Fruit fly (Drosophila melanogaster): ENCODE measurements around the gene Alh.

Gene Alh

DNA sequence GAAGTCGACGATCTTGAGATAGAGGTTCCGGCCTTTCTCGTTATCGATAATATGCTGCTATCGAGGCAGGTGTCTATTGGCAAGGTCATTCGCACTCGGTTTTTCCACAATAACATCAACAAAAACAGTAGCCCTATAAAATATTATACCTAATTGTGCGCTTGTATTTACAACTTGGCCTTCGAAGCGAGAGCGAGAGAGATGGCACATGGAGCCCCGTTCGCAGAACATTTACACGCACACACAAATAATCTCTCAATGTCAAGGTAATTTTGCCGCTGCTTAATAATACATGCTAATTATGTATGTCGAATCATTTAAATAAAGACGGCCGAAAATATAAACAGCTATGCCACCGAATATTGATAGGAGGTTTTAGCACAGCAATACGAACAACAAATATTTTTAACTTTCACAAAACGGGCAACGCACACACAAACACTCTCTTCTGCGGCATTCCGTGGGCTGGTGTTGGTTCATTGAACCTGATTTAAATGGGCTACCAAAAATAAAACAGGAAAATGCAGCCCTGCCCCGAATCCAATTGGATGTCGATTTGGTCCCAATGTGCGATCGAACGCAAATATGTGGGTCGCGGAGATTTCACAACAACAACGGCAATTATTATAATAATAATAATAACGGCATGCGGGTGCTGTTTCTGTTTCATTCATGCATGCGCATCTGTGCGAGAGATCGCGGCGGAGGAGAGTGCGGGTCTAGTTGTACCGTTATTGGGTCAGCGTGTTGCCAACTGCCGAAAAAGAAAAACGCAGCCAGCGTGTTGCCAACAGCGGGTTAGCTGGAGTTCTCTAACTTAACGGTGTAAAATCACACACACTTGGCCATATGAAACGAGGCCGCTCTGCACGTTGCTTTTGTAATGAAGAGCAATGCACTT lies 1.6 kb downstream of the Alh start:
- TF ChIP-seq ttk (optimal IDR thresholded peaks at IDR 0.05) (no peak), insv (optimal IDR thresholded peaks at IDR 0.05) (no peak), Sin3A (optimal IDR thresholded peaks at IDR 0.05) (no peak), h (optimal IDR thresholded peaks at IDR 0.05) (no peak), psq (optimal IDR thresholded peaks at IDR 0.05) (no peak)

dm6 chr3R:7117590-7117989 lies 6.4 kb downstream of the Alh start, which contains the start of gene Mlp84B:
Mlp84B (minus strand) TSS chr3R:7117732.
- TF ChIP-seq Myc (optimal IDR thresholded peaks at IDR 0.05) (no peak), ttk (optimal IDR thresholded peaks at IDR 0.05) (no peak), insv (optimal IDR thresholded peaks at IDR 0.05) (no peak), Sin3A (optimal IDR thresholded peaks at IDR 0.05) (no peak), psq (optimal IDR thresholded peaks at IDR 0.05) (no peak), h (optimal IDR thresholded peaks at IDR 0.05) (no peak)

- TF ChIP-seq psq (optimal IDR thresholded peaks at IDR 0.05) = no peak
- TF ChIP-seq h (optimal IDR thresholded peaks at IDR 0.05) = no peak
- no peak for TF ChIP-seq ttk (optimal IDR thresholded peaks at IDR 0.05)
- no peak for TF ChIP-seq insv (optimal IDR thresholded peaks at IDR 0.05)
- no peak for TF ChIP-seq Myc (optimal IDR thresholded peaks at IDR 0.05)
Measured at dm6 chr3R:7116511-7116910, 7.5 kb downstream of the Alh start.

- TF ChIP-seq psq (optimal IDR thresholded peaks at IDR 0.05) (no peak), ttk (optimal IDR thresholded peaks at IDR 0.05) (no peak), Sin3A (optimal IDR thresholded peaks at IDR 0.05) (no peak), Myc (optimal IDR thresholded peaks at IDR 0.05) (no peak), insv (optimal IDR thresholded peaks at IDR 0.05) (no peak), h (optimal IDR thresholded peaks at IDR 0.05) (no peak)
Measured at dm6 chr3R:7112977-7113376, 11.0 kb downstream of the Alh start.

- no peak for TF ChIP-seq psq (optimal IDR thresholded peaks at IDR 0.05)
- no peak for TF ChIP-seq Myc (optimal IDR thresholded peaks at IDR 0.05)
- TF ChIP-seq ttk (optimal IDR thresholded peaks at IDR 0.05) = no peak
- no peak for TF ChIP-seq insv (optimal IDR thresholded peaks at IDR 0.05)
- no peak for TF ChIP-seq h (optimal IDR thresholded peaks at IDR 0.05)
- TF ChIP-seq Sin3A (optimal IDR thresholded peaks at IDR 0.05) = no peak
Measured at dm6 chr3R:7111206-7111858, 12.7 kb downstream of the Alh start.

- no peak for TF ChIP-seq Sin3A (optimal IDR thresholded peaks at IDR 0.05)
- no peak for TF ChIP-seq Myc (optimal IDR thresholded peaks at IDR 0.05)
- TF ChIP-seq insv (optimal IDR thresholded peaks at IDR 0.05) = no peak
- TF ChIP-seq h (optimal IDR thresholded peaks at IDR 0.05) = no peak
- no peak for TF ChIP-seq psq (optimal IDR thresholded peaks at IDR 0.05)
- no peak for TF ChIP-seq ttk (optimal IDR thresholded peaks at IDR 0.05)
Measured at dm6 chr3R:7109760-7110303, 14.2 kb downstream of the Alh start.

DNA sequence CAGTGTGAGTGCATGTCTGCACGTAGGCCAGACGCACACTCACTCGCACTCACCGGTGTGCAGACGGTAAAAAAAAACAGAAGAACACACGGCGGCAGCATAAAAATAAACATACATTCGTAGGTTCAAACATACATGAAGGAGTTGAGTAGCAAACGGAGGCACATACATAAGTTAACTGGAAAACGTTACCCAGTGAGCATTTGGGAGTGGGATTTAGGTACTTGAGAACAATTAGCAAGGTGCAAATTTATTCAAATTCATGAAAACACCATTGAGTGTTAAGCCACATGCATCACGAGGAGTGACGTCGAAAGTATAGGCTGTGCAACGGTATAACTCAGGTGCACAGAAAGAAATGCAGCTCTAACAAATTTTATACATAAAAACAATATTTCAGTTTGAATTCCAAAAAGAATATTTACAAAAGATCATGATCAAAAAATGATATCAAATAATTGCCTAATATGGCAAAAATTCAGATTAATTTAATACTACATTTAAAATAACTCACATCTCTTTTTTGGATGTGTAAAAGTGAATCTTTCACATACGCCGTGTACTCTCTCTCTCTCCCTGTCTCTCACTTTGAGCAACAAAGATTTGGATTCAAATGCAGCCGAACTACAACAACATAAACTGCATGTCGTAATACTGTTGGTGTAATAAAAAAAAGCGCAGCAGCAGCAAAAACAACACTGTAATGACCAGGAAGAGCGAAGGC lies 15.2 kb downstream of the Alh start:
- no peak for TF ChIP-seq insv (optimal IDR thresholded peaks at IDR 0.05)
- no peak for TF ChIP-seq psq (optimal IDR thresholded peaks at IDR 0.05)
- no peak for TF ChIP-seq h (optimal IDR thresholded peaks at IDR 0.05)
- TF ChIP-seq ttk (optimal IDR thresholded peaks at IDR 0.05) = no peak
- TF ChIP-seq Myc (optimal IDR thresholded peaks at IDR 0.05) = no peak
- no peak for TF ChIP-seq Sin3A (optimal IDR thresholded peaks at IDR 0.05)

DNA sequence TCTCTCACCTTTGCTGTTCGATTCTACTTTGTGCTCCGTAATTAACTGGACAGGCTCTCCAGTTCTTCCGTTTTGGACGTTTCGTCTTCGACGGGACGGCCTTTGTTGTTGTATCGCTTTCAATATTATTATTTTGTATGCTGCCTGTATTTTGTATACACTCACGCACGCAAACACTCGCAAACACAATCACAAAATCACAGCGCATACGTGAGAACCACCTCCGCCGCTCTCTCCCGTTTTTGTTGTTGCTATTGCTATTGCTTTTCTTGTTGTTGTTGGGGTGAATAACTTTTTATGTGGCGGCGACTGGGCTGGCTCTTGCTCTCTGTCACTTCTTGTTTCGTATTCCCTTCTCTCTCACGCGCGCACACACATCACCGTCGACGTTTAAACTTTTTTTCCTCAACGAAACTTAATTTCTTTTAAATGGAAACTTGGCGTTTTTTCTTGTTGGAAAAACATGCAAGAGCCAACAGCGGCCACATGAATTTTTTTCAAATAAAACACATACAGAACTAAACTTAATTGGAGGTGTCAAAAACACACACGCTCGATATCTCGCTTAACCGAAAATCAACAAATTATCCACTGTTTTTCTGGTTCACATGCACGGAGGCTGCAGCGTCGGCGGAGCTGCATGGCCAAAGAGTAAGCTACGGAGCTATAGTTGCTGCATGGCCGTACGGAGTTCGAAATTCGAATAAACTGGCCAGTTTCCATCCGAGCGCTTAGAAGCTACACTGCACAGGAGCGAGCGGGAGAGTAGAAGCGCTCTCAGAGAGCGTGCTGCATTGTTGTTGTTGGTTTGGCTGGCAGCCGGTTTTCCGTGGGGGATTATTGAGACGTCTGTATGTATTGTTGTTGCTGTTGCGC lies 16.0 kb downstream of the Alh start:
- TF ChIP-seq ttk (optimal IDR thresholded peaks at IDR 0.05) (no peak), Myc (optimal IDR thresholded peaks at IDR 0.05) (no peak), insv (optimal IDR thresholded peaks at IDR 0.05) (no peak), h (optimal IDR thresholded peaks at IDR 0.05) (no peak), Sin3A (optimal IDR thresholded peaks at IDR 0.05) (no peak), psq (optimal IDR thresholded peaks at IDR 0.05) (no peak)

- no peak for TF ChIP-seq Sin3A (optimal IDR thresholded peaks at IDR 0.05)
- no peak for TF ChIP-seq h (optimal IDR thresholded peaks at IDR 0.05)
- no peak for TF ChIP-seq Myc (optimal IDR thresholded peaks at IDR 0.05)
- no peak for TF ChIP-seq insv (optimal IDR thresholded peaks at IDR 0.05)
- no peak for TF ChIP-seq psq (optimal IDR thresholded peaks at IDR 0.05)
- TF ChIP-seq ttk (optimal IDR thresholded peaks at IDR 0.05) = no peak
Measured at dm6 chr3R:7105503-7106164, 18.4 kb downstream of the Alh start.

DNA sequence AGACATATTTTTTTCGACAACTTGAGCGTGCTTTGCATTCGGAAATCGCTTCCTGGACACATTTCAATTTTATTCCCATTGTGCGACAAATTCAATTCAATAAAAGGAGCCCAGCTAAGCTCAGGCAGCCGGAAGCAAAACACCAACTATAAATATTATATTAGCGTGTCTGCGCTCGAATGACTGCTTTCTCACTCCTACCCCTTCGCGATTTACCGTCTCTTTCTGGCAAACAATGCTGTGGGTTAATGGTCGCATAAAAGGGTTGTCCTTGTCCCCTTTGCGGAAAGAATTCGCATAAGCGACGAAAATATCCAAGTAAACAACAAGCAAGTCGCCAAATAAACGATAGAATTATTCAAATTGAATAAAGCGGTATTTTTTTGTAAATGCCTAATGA lies 19.7 kb downstream of the Alh start:
- TF ChIP-seq h (optimal IDR thresholded peaks at IDR 0.05) = no peak
- TF ChIP-seq Sin3A (optimal IDR thresholded peaks at IDR 0.05) = no peak
- TF ChIP-seq insv (optimal IDR thresholded peaks at IDR 0.05) = no peak
- TF ChIP-seq psq (optimal IDR thresholded peaks at IDR 0.05) = no peak
- TF ChIP-seq Myc (optimal IDR thresholded peaks at IDR 0.05) = no peak
- no peak for TF ChIP-seq ttk (optimal IDR thresholded peaks at IDR 0.05)
